Fruit fly (Drosophila melanogaster): ENCODE measurements around the gene Etl1.

- TF ChIP-seq h (optimal IDR thresholded peaks at IDR 0.05) (no peak), ttk (optimal IDR thresholded peaks at IDR 0.05) (no peak), Myc (optimal IDR thresholded peaks at IDR 0.05) (no peak), insv (optimal IDR thresholded peaks at IDR 0.05) (no peak), Sin3A (optimal IDR thresholded peaks at IDR 0.05) (no peak)
These were observed 15.1 kb downstream of the Etl1 start, which contains the start of gene RpS2 for dm6 chr2L:9897296-9897695.
